Worm (Caenorhabditis elegans): ENCODE data around the gene cyb-1.

Gene cyb-1

DNA sequence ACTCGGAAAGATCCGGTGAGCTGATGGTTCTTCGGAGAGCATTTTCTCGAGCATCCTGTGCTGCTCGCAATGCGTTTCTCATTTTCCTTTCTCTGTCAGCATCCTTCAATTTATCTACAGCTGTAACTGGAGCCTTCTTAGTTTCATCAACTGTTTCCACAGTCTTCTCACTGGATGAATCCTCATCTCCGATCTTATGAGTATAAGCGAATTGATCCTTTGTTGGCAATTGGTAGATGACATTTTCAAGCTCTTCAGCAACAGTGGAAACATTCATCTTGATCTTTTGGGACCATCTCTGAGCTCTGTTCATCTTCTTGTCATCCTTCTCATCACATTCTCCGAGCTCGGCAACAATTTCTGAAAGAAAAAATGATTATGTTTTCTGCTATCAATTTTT lies 44.3 kb downstream of the cyb-1 start:
- TF ChIP-seq daf-12 (tag; optimal IDR thresholded peaks at IDR 0.05) (no peak), lin-15B (tag; optimal IDR thresholded peaks at IDR 0.05) (no peak), aha-1 (tag) (peak; percentile 92), nhr-10 (tag; optimal IDR thresholded peaks at IDR 0.05) (no peak)

DNA sequence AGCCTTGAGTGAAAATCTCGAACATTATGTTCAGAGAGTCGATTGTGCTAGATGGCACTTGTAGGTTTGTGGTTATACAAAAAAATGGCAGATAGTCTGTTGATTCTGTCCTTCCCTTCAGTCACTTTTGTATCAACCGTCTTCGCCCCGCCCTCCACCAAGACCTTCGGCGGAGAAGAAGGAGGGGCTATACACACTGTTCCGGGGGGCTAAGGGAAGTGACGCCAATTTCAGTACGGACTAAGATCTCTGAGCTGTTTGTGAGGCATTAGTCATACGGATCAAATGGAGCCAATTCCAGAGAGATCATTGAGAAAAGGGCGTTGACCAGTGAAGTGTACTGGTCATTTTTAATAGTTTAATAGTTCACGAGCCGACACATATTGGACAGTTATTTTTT lies 45.6 kb downstream of the cyb-1 start, which contains the start of gene swt-3:
Gene swt-3 (minus strand): TSS at position 101 of the 400 bp plus-strand sequence.
- TF ChIP-seq T20F7.1 (GFP tag; optimal IDR thresholded peaks at IDR 0.05): no peak
- no peak for TF ChIP-seq ztf-7 (tag; optimal IDR thresholded peaks at IDR 0.05)
- no peak for TF ChIP-seq duxl-1 (tag; optimal IDR thresholded peaks at IDR 0.05; ENCODE audit: poor library complexity)
- TF ChIP-seq madf-9 (GFP tag; conservative IDR thresholded peaks at IDR 0.05): no peak
- no peak for TF ChIP-seq daf-8 (GFP tag; IDR thresholded peaks at IDR 0.05)
- TF ChIP-seq nhr-42 (GFP tag; IDR thresholded peaks at IDR 0.05): no peak
- TF ChIP-seq nhr-11 (tag; optimal IDR thresholded peaks at IDR 0.05): no peak
- peak; percentile 64; the same call in 1 of the 2 replicates for TF ChIP-seq mxl-2 (GFP tag; conservative IDR thresholded peaks at IDR 0.05)
- TF ChIP-seq nhr-76 (tag; optimal IDR thresholded peaks at IDR 0.05): no peak
- no peak for TF ChIP-seq Y5F2A.4 (GFP tag; optimal IDR thresholded peaks at IDR 0.05)
- no peak for TF ChIP-seq tra-1 (GFP tag; IDR thresholded peaks at IDR 0.05)
- TF ChIP-seq aha-1 (tag): peak; percentile 44
- no peak for TF ChIP-seq lin-29 (GFP tag; IDR thresholded peaks at IDR 0.05)
- no peak for TF ChIP-seq aly-2 (tag; optimal IDR thresholded peaks at IDR 0.05)
- TF ChIP-seq vab-7 (GFP tag; IDR thresholded peaks at IDR 0.05): no peak
- no peak for TF ChIP-seq spr-1 (tag; optimal IDR thresholded peaks at IDR 0.05)
- TF ChIP-seq skn-1 (tag; optimal IDR thresholded peaks at IDR 0.05): no peak
- TF ChIP-seq snpc-1.2 (GFP tag; IDR thresholded peaks at IDR 0.05): no peak
- TF ChIP-seq F44E2.7 (GFP tag; IDR thresholded peaks at IDR 0.05): no peak
- TF ChIP-seq Y105C5A.15 (GFP tag; IDR thresholded peaks at IDR 0.05): no peak
- TF ChIP-seq unc-62 (GFP tag; optimal IDR thresholded peaks at IDR 0.05 in 1 of 2): peak in 1 of 2 experiments; percentile 42
- TF ChIP-seq unc-62 (tag; optimal IDR thresholded peaks at IDR 0.05): no peak

ce11 chrIV:10781346-10781745 lies 46.3 kb downstream of the cyb-1 start:
- no peak for TF ChIP-seq lsy-2 (tag; optimal IDR thresholded peaks at IDR 0.05)
- peak; percentile 60 for TF ChIP-seq aha-1 (tag)

DNA sequence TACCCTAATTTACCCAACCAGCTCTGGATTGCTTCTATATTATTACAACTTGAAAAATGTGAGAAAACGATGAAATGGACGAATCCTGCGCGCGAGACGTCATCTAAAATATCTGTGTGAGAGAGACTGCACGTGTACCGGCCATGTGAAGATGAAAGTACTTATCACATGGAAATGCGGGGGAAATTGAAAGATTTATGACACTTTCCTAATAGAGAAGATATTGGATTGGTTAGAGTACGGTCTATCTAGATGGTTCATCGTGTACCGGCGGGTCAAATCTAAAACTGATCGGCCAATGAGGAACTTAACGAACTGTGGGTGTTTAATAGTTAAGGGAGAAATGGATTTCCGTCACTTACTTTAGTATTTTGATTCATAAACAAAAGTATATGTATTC lies 47.0 kb downstream of the cyb-1 start:
- TF ChIP-seq D1046.2 (GFP tag; IDR thresholded peaks at IDR 0.05): no peak
- 0 out of 2 replicates have a peak, but pooled peaks have one; percentile 40 for TF ChIP-seq ceh-20 (GFP tag; IDR thresholded peaks at IDR 0.05)
- TF ChIP-seq egl-27 (tag; optimal IDR thresholded peaks at IDR 0.05): no peak
- TF ChIP-seq mdl-1 (tag; optimal IDR thresholded peaks at IDR 0.05): peak in 1 of 2 experiments; percentile 87
- TF ChIP-seq unc-62 (GFP tag; optimal IDR thresholded peaks at IDR 0.05 in 1 of 2): no peak
- TF ChIP-seq unc-62 (tag; optimal IDR thresholded peaks at IDR 0.05): no peak
- no peak for TF ChIP-seq zip-2 (tag; optimal IDR thresholded peaks at IDR 0.05)
- TF ChIP-seq dmd-8 (GFP tag; IDR thresholded peaks at IDR 0.05): no peak
- TF ChIP-seq ceh-28 (tag; optimal IDR thresholded peaks at IDR 0.05): no peak
- no peak for TF ChIP-seq nhr-10 (tag; optimal IDR thresholded peaks at IDR 0.05)
- no peak for TF ChIP-seq dmd-9 (GFP tag; IDR thresholded peaks at IDR 0.05)
- no peak for TF ChIP-seq F10B5.3 (tag; optimal IDR thresholded peaks at IDR 0.05)
- no peak for TF ChIP-seq fos-1 (tag; optimal IDR thresholded peaks at IDR 0.05)
- no peak for TF ChIP-seq ZK337.2 (GFP tag; IDR thresholded peaks at IDR 0.05)
- TF ChIP-seq mep-1 (tag; optimal IDR thresholded peaks at IDR 0.05): no peak
- TF ChIP-seq daf-19 (GFP tag; conservative IDR thresholded peaks at IDR 0.05): no peak
- peak; percentile 94 for TF ChIP-seq nhr-48 (tag; optimal IDR thresholded peaks at IDR 0.05)
- TF ChIP-seq snpc-4 (tag; optimal IDR thresholded peaks at IDR 0.05): no peak
- TF ChIP-seq hlh-11 (tag; optimal IDR thresholded peaks at IDR 0.05): peak; percentile 72
- no peak for TF ChIP-seq R02D3.7 (tag; optimal IDR thresholded peaks at IDR 0.05)
- no peak for TF ChIP-seq php-3 (GFP tag; IDR thresholded peaks at IDR 0.05)
- peak; percentile 71 for TF ChIP-seq nhr-28 (tag; optimal IDR thresholded peaks at IDR 0.05)
- TF ChIP-seq dpl-1 (GFP tag; optimal IDR thresholded peaks at IDR 0.05): peak; percentile 34
- no peak for TF ChIP-seq lin-15B (tag; optimal IDR thresholded peaks at IDR 0.05)
- TF ChIP-seq madf-9 (GFP tag; conservative IDR thresholded peaks at IDR 0.05): no peak
- TF ChIP-seq zip-11 (GFP tag; IDR thresholded peaks at IDR 0.05): no peak
- TF ChIP-seq dmd-6 (GFP tag; IDR thresholded peaks at IDR 0.05): peak; percentile 38
- TF ChIP-seq nhr-25 (tag; optimal IDR thresholded peaks at IDR 0.05; ENCODE audit: borderline replicate concordance, insufficient read depth): no peak

All from whole organism, L4 larva.